Fruit fly (Drosophila melanogaster) whole organism, embryonic: ENCODE results near the gene mAcon1.
A peak's percentile ranks its signal among the peaks of the same experiment; 100 is the strongest.

Experiments used
- Abd-B ChIP-seq: fragments of 200-800 bp; sonication (Bioruptor generic); optimal IDR thresholded peaks from 2 replicates; lab custom pipeline; 2018; ENCODE audit warnings: missing biosample characterization, mild to moderate bottlenecking, missing genetic modification characterization, moderate library complexity
- CG10147 ChIP-seq: fragments of 200-800 bp; sonication (Bioruptor generic); optimal IDR thresholded peaks from 2 replicates; lab custom pipeline; 2019; ENCODE audit warnings: missing biosample characterization, mild to moderate bottlenecking, missing genetic modification characterization, moderate library complexity
- CG10267 ChIP-seq: fragments of 200-800 bp; sonication (Bioruptor generic); optimal IDR thresholded peaks from 2 replicates; lab custom pipeline; 2018; ENCODE audit warnings: missing biosample characterization, mild to moderate bottlenecking, missing genetic modification characterization, moderate library complexity
- CG10979 ChIP-seq: fragments of 200-800 bp; sonication (Bioruptor generic); optimal IDR thresholded peaks from 2 replicates; lab custom pipeline; 2018; ENCODE audit warnings: missing biosample characterization, mild to moderate bottlenecking, missing genetic modification characterization, moderate library complexity
- CG11093 ChIP-seq: fragments of 200-800 bp; sonication (Bioruptor generic); IDR thresholded peaks from 3 replicates; pipeline ENCODE4 v1.3.6; 2022; ENCODE audit warnings: missing biosample characterization, missing genetic modification characterization
- CG11398 ChIP-seq: fragments of 200-800 bp; sonication (Bioruptor generic); optimal IDR thresholded peaks from 2 replicates; lab custom pipeline; 2016; ENCODE audit warnings: missing biosample characterization, missing genetic modification characterization
- CG12659 ChIP-seq: fragments of 200-800 bp; sonication (Bioruptor generic); optimal IDR thresholded peaks from 3 replicates; lab custom pipeline; 2017; ENCODE audit warnings: mild to moderate bottlenecking, missing biosample characterization, missing genetic modification reagents, missing genetic modification characterization
- CG14441 ChIP-seq: fragments of 200-800 bp; sonication (Bioruptor generic); IDR thresholded peaks from 2 replicates; pipeline ENCODE4 v1.3.6; 2022; ENCODE audit warnings: missing biosample characterization, missing genetic modification characterization
- CG16815 ChIP-seq: fragments of 200-800 bp; sonication (Bioruptor generic); optimal IDR thresholded peaks from 3 replicates; lab custom pipeline; 2017; ENCODE audit warnings: missing biosample characterization, mild to moderate bottlenecking, missing genetic modification characterization
- CG16863 ChIP-seq: fragments of 200-800 bp; sonication (Bioruptor generic); optimal IDR thresholded peaks from 3 replicates; lab custom pipeline; 2016; ENCODE audit warnings: missing biosample characterization, missing genetic modification characterization
- CG17568 ChIP-seq: fragments of 200-800 bp; sonication (Bioruptor generic); optimal IDR thresholded peaks from 2 replicates; lab custom pipeline; 2018; ENCODE audit warnings: missing biosample characterization, mild to moderate bottlenecking, missing genetic modification characterization, moderate library complexity
- CG18599 ChIP-seq: fragments of 200-800 bp; sonication (Bioruptor generic); optimal IDR thresholded peaks from 3 replicates; lab custom pipeline; 2017; ENCODE audit warnings: missing biosample characterization, missing genetic modification characterization, mild to moderate bottlenecking, moderate library complexity, missing genetic modification reagents
- CG30403 ChIP-seq: fragments of 200-800 bp; sonication (Bioruptor generic); optimal IDR thresholded peaks from 3 replicates; lab custom pipeline; 2016; ENCODE audit warnings: missing biosample characterization, missing genetic modification characterization
- CG32532 ChIP-seq: fragments of 200-800 bp; sonication (Bioruptor generic); IDR thresholded peaks from 2 replicates; pipeline ENCODE4 v1.3.6; 2022; ENCODE audit warnings: missing biosample characterization, missing genetic modification characterization
- CG3726 ChIP-seq: fragments of 200-800 bp; sonication (Bioruptor generic); IDR thresholded peaks from 3 replicates; pipeline ENCODE4, ENCODE4 v1.3.6; 2022; ENCODE audit warnings: missing biosample characterization, missing genetic modification characterization
- CG4282 ChIP-seq: fragments of 200-800 bp; sonication (Bioruptor generic); optimal IDR thresholded peaks from 2 replicates; lab custom pipeline; 2016; ENCODE audit warnings: missing biosample characterization, missing genetic modification characterization
- CG4617 ChIP-seq: fragments of 200-800 bp; sonication (Bioruptor generic); optimal IDR thresholded peaks from 3 replicates; lab custom pipeline; 2016; ENCODE audit warnings: missing biosample characterization, missing genetic modification characterization, borderline replicate concordance
- CG6689 ChIP-seq: fragments of 200-800 bp; sonication (Bioruptor generic); IDR thresholded peaks from 2 replicates; pipeline ENCODE4 v1.3.6; 2022; ENCODE audit warnings: missing biosample characterization, missing genetic modification characterization
- CG8290 ChIP-seq, 3 experiments: fragments of 200-800 bp; sonication (Bioruptor generic); optimal IDR thresholded peaks; 2 replicates each; lab custom pipeline; 2016 to 2019; ENCODE audit warnings: missing biosample characterization in 3 of 3, missing genetic modification characterization in 3 of 3, mild to moderate bottlenecking in 2 of 3, moderate library complexity in 1 of 3
- Chrac-16 ChIP-seq: fragments of 200-800 bp; sonication (Bioruptor generic); optimal IDR thresholded peaks from 3 replicates; lab custom pipeline; 2016; ENCODE audit warnings: missing biosample characterization, missing genetic modification characterization
- E2f1 ChIP-seq: fragments of 200-800 bp; sonication (Bioruptor generic); IDR thresholded peaks from 2 replicates; pipeline ENCODE4 v1.3.6; 2022; ENCODE audit warnings: missing biosample characterization, missing genetic modification characterization
- Elba2 ChIP-seq: fragments of 200-800 bp; sonication (Bioruptor generic); optimal IDR thresholded peaks from 3 replicates; lab custom pipeline; 2016; ENCODE audit warnings: missing biosample characterization, missing genetic modification characterization
- HLH3B ChIP-seq: fragments of 200-800 bp; sonication (Bioruptor generic); IDR thresholded peaks from 2 replicates; pipeline ENCODE4 v1.3.6; 2022; ENCODE audit warnings: missing biosample characterization, missing genetic modification characterization
- HLH4C ChIP-seq: fragments of 200-800 bp; sonication (Bioruptor generic); IDR thresholded peaks from 3 replicates; pipeline ENCODE4 v1.3.6; 2022; ENCODE audit warnings: missing biosample characterization, missing genetic modification characterization; ENCODE audit not compliant: partially characterized antibody
- HmgZ ChIP-seq: fragments of 200-800 bp; sonication (Bioruptor generic); optimal IDR thresholded peaks from 2 replicates; lab custom pipeline; 2018; ENCODE audit warnings: missing biosample characterization, mild to moderate bottlenecking, missing genetic modification characterization
- Hr3 ChIP-seq: fragments of 200-800 bp; sonication (Bioruptor generic); optimal IDR thresholded peaks from 3 replicates; lab custom pipeline; 2016; ENCODE audit warnings: missing biosample characterization, missing genetic modification characterization
- Lhr ChIP-seq: fragments of 200-800 bp; sonication (Bioruptor generic); optimal IDR thresholded peaks from 3 replicates; lab custom pipeline; 2017; ENCODE audit warnings: mild to moderate bottlenecking, missing biosample characterization, missing genetic modification reagents, missing genetic modification characterization
- MTF-1 ChIP-seq: fragments of 200-800 bp; sonication (Bioruptor generic); optimal IDR thresholded peaks from 2 replicates; lab custom pipeline; 2018; ENCODE audit warnings: missing biosample characterization, mild to moderate bottlenecking, missing genetic modification characterization, borderline replicate concordance
- Max ChIP-seq: fragments of 200-800 bp; sonication (Bioruptor generic); optimal IDR thresholded peaks from 2 replicates; lab custom pipeline; 2016; ENCODE audit warnings: missing biosample characterization, mild to moderate bottlenecking, missing genetic modification characterization
- Myb ChIP-seq: fragments of 200-800 bp; sonication (Bioruptor generic); optimal IDR thresholded peaks from 2 replicates; lab custom pipeline; 2016; ENCODE audit warnings: missing biosample characterization, missing genetic modification characterization
- Oli ChIP-seq: fragments of 200-800 bp; sonication (Bioruptor generic); optimal IDR thresholded peaks from 2 replicates; lab custom pipeline; 2018; ENCODE audit warnings: missing biosample characterization, mild to moderate bottlenecking, missing genetic modification characterization, moderate library complexity
- Ptx1 ChIP-seq: fragments of 200-800 bp; sonication (Bioruptor generic); IDR thresholded peaks from 2 replicates; pipeline ENCODE4 v1.3.6; 2022; ENCODE audit warnings: missing biosample characterization, missing genetic modification characterization
- Rfx ChIP-seq: fragments of 200-800 bp; sonication (Bioruptor generic); IDR thresholded peaks from 2 replicates; pipeline ENCODE4 v1.3.6; 2022; ENCODE audit warnings: missing biosample characterization, missing genetic modification characterization
- TFAM ChIP-seq: fragments of 200-800 bp; sonication (Bioruptor generic); optimal IDR thresholded peaks from 2 replicates; lab custom pipeline; 2017; ENCODE audit warnings: missing biosample characterization, missing genetic modification characterization, inconsistent platforms
- al ChIP-seq: fragments of 200-800 bp; sonication (Bioruptor generic); IDR thresholded peaks from 2 replicates; pipeline ENCODE4 v1.3.6; 2022; ENCODE audit warnings: missing biosample characterization, missing genetic modification characterization
- da ChIP-seq: fragments of 200-800 bp; sonication (Bioruptor generic); optimal IDR thresholded peaks from 2 replicates; lab custom pipeline; 2016; ENCODE audit warnings: missing biosample characterization, missing genetic modification characterization
- danr ChIP-seq: fragments of 200-800 bp; sonication (Bioruptor generic); IDR thresholded peaks from 2 replicates; pipeline ENCODE4 v1.3.6; 2022; ENCODE audit warnings: missing biosample characterization, missing genetic modification characterization
- dimm ChIP-seq: fragments of 200-800 bp; sonication (Bioruptor generic); IDR thresholded peaks from 2 replicates; pipeline ENCODE4 v1.3.6; 2022; ENCODE audit warnings: missing biosample characterization, missing genetic modification characterization
- kay ChIP-seq: fragments of 200-800 bp; sonication (Bioruptor generic); optimal IDR thresholded peaks from 2 replicates; lab custom pipeline; 2016; ENCODE audit warnings: missing biosample characterization, missing genetic modification characterization
- knrl ChIP-seq: fragments of 200-800 bp; sonication (Bioruptor generic); IDR thresholded peaks from 3 replicates; pipeline ENCODE4 v1.3.6; 2022; ENCODE audit warnings: missing biosample characterization, missing genetic modification characterization; ENCODE audit not compliant: partially characterized antibody
- oc ChIP-seq: fragments of 200-800 bp; sonication (Bioruptor generic); optimal IDR thresholded peaks from 2 replicates; lab custom pipeline; 2018; ENCODE audit warnings: missing biosample characterization, mild to moderate bottlenecking, missing genetic modification characterization, moderate library complexity
- otp ChIP-seq: fragments of 200-800 bp; sonication (Bioruptor generic); IDR thresholded peaks from 3 replicates; pipeline ENCODE4, ENCODE4 v1.3.6; 2022; ENCODE audit warnings: missing biosample characterization, missing genetic modification characterization
- phol ChIP-seq: fragments of 200-800 bp; sonication (Bioruptor generic); optimal IDR thresholded peaks from 3 replicates; lab custom pipeline; 2018; ENCODE audit warnings: missing biosample characterization, mild to moderate bottlenecking, missing genetic modification characterization, moderate library complexity
- pzg ChIP-seq: fragments of 200-800 bp; sonication (Bioruptor generic); optimal IDR thresholded peaks from 3 replicates; lab custom pipeline; 2018; ENCODE audit warnings: missing biosample characterization, mild to moderate bottlenecking, missing genetic modification characterization, moderate library complexity
- row ChIP-seq: fragments of 200-800 bp; sonication (Bioruptor generic); IDR thresholded peaks from 3 replicates; pipeline ENCODE4 v1.3.6; 2022; ENCODE audit warnings: missing biosample characterization, missing genetic modification characterization
- sim ChIP-seq: fragments of 200-800 bp; sonication (Bioruptor generic); IDR thresholded peaks from 2 replicates; pipeline ENCODE4 v1.3.6; 2022; ENCODE audit warnings: missing biosample characterization, missing genetic modification characterization
- tll ChIP-seq, 2 experiments: fragments of 200-800 bp in 1 of 2; fragments of >200 bp in 1 of 2; sonication (Bioruptor generic) in 1 of 2; optimal IDR thresholded peaks; 2 replicates each; lab custom pipeline; 2017 to 2019; ENCODE audit warnings: missing biosample characterization in 2 of 2, missing genetic modification characterization in 2 of 2, mild to moderate bottlenecking in 1 of 2, moderate library complexity in 1 of 2
- toy ChIP-seq: fragments of 200-800 bp; sonication (Bioruptor generic); IDR thresholded peaks from 2 replicates; pipeline ENCODE4 v1.3.6; 2022; ENCODE audit warnings: missing biosample characterization, missing genetic modification characterization
- trem ChIP-seq: fragments of 200-800 bp; optimal IDR thresholded peaks from 3 replicates; lab custom pipeline; 2019; ENCODE audit warnings: missing biosample characterization, mild to moderate bottlenecking, missing genetic modification characterization, moderate library complexity
- twi ChIP-seq: fragments of 200-800 bp; optimal IDR thresholded peaks from 2 replicates; lab custom pipeline; 2019; ENCODE audit warnings: missing biosample characterization, mild to moderate bottlenecking, missing genetic modification characterization, moderate library complexity
- zf30C ChIP-seq: fragments of 200-800 bp; sonication (Bioruptor generic); optimal IDR thresholded peaks from 3 replicates; lab custom pipeline; 2018; ENCODE audit warnings: missing biosample characterization, mild to moderate bottlenecking, missing genetic modification characterization

Gene mAcon1

dm6 chr2L:21179615-21180031 is 11.3 kb downstream of the mAcon1 start, which contains the start of the genes bur and Mcm10 (continued):
- TF ChIP-seq zf30C (GFP tag; lab: Kevin White, UChicago): no peak
- TF ChIP-seq dimm (GFP tag; lab: Robert Waterston, UW): no peak
- TF ChIP-seq CG10979: peak; percentile 11
- TF ChIP-seq da (GFP tag; lab: Kevin White, UChicago): no peak
- no peak for TF ChIP-seq Abd-B (GFP tag; lab: Kevin White, UChicago)
- TF ChIP-seq Chrac-16 (GFP tag; lab: Kevin White, UChicago): no peak
- TF ChIP-seq E2f1 (GFP tag; lab: Robert Waterston, UW): peak; percentile 41; the same call in 1 of the 2 replicates
- 0 out of 3 replicates have a peak, but pooled peaks have one; percentile 15 for TF ChIP-seq knrl (GFP tag; lab: Robert Waterston, UW)
- peak; percentile 98 for TF ChIP-seq CG10267
- peak; percentile 60 for TF ChIP-seq CG8290 (GFP tag; optimal IDR thresholded peaks at IDR 0.05; lab: Kevin White, UChicago)
- TF ChIP-seq CG8290 (tag; optimal IDR thresholded peaks at IDR 0.05; lab: Kevin White, UChicago): no peak
- TF ChIP-seq HLH3B (GFP tag; lab: Robert Waterston, UW): no peak
- TF ChIP-seq trem (tag; lab: Kevin White, UChicago): peak; percentile 83
- peak in 1 of 2 experiments; percentile 97 for TF ChIP-seq tll (GFP tag; optimal IDR thresholded peaks at IDR 0.05; lab: Kevin White, UChicago)
- no peak for TF ChIP-seq TFAM
- TF ChIP-seq CG10147: no peak
- peak; percentile 21 for TF ChIP-seq kay (GFP tag; lab: Kevin White, UChicago)
- no peak for TF ChIP-seq CG16863
- TF ChIP-seq CG14441: no peak
- no peak for TF ChIP-seq CG16815 (GFP tag; lab: Kevin White, UChicago)
- TF ChIP-seq otp (GFP tag; lab: Robert Waterston, UW): no peak
- TF ChIP-seq CG11398: no peak
- no peak for TF ChIP-seq al
- peak; percentile 67 for TF ChIP-seq CG4617 (GFP tag; lab: Kevin White, UChicago)
- peak; percentile 78 for TF ChIP-seq Elba2 (GFP tag; lab: Kevin White, UChicago)
- no peak for TF ChIP-seq Myb (GFP tag; lab: Kevin White, UChicago)
- TF ChIP-seq pzg (GFP tag; lab: Kevin White, UChicago): peak; percentile 59
- TF ChIP-seq phol: peak; percentile 45
- peak; percentile 13 for TF ChIP-seq Hr3 (GFP tag; lab: Kevin White, UChicago)
- peak; percentile 25 for TF ChIP-seq CG30403 (GFP tag; lab: Kevin White, UChicago)
- no peak for TF ChIP-seq Max (GFP tag; lab: Kevin White, UChicago)
- peak; percentile 65 for TF ChIP-seq CG12659 (GFP tag; lab: Kevin White, UChicago)
- TF ChIP-seq, all 482 proteins: peak for 40

- TF ChIP-seq Lhr (GFP tag; lab: Kevin White, UChicago) (no peak), row (GFP tag; lab: Robert Waterston, UW) (peak; percentile 27; the same call in 1 of the 3 replicates), danr (GFP tag; lab: Robert Waterston, UW) (0 out of 2 replicates have a peak, but pooled peaks have one; percentile 11), twi (tag; lab: Kevin White, UChicago) (no peak), MTF-1 (GFP tag; lab: Kevin White, UChicago) (no peak), HmgZ (tag; lab: Kevin White, UChicago) (no peak), sim (GFP tag; lab: Robert Waterston, UW) (no peak), Rfx (GFP tag; lab: Robert Waterston, UW) (0 out of 2 replicates have a peak, but pooled peaks have one; percentile 24), Hr3 (GFP tag; lab: Kevin White, UChicago) (no peak), CG17568 (GFP tag; lab: Kevin White, UChicago) (no peak), CG18599 (GFP tag; lab: Kevin White, UChicago) (peak; percentile 1), CG6689 (no peak), CG11093 (GFP tag; lab: Robert Waterston, UW) (no peak), oc (tag; lab: Kevin White, UChicago) (no peak), Oli (tag; lab: Kevin White, UChicago) (no peak), Ptx1 (peak; percentile 31; the same call in 1 of the 2 replicates), toy (GFP tag; lab: Robert Waterston, UW) (no peak), CG32532 (0 out of 2 replicates have a peak, but pooled peaks have one; percentile 14), CG4282 (GFP tag; lab: Kevin White, UChicago) (no peak), CG3726 (no peak), HLH4C (GFP tag; lab: Robert Waterston, UW) (no peak)
Observed at dm6 chr2L:21187753-21188152, 19.4 kb downstream of the mAcon1 start.
